Fruit fly (Drosophila melanogaster): ENCODE data around the gene CG5321.

Gene CG5321

DNA sequence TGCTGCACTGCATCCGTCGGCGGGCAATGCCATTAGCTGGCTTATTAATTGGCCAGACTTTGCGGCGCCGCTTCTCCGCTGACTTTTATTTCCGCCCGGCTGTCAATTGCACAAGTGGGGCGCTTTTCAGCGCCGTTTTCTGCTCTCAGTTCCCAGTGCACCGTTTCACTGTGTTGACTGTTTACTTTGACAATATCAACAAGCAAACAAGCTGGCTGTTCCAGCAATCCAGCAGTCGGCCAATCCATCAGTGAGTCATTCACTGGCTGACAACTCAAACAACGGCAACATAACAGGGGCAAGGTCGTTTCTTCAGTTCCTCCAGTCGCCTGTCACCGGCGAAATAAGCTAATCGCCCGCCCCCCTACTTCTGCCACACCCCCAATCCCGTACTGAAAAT, 37.9 kb downstream of the CG5321 start (continued):
- no peak for TF ChIP-seq CG9797 (GFP tag; optimal IDR thresholded peaks at IDR 0.05)
- peak; percentile 16 for TF ChIP-seq zen (tag; optimal IDR thresholded peaks at IDR 0.05)
- peak; percentile 52 for TF ChIP-seq tin (GFP tag; optimal IDR thresholded peaks at IDR 0.05)
- peak; percentile 70; the same call in 1 of the 2 replicates for TF ChIP-seq CG14441 (GFP tag; IDR thresholded peaks at IDR 0.05)
- peak; percentile 57 for TF ChIP-seq NFAT (GFP tag; IDR thresholded peaks at IDR 0.05)
- peak; percentile 35 for TF ChIP-seq CG3163 (GFP tag; optimal IDR thresholded peaks at IDR 0.05)
- peak; percentile 61 for TF ChIP-seq Sry-β (GFP tag; optimal IDR thresholded peaks at IDR 0.05)
- TF ChIP-seq CG42726 (GFP tag; IDR thresholded peaks at IDR 0.05; ENCODE audit: partially characterized antibody), result no peak
- peak; percentile 73 for TF ChIP-seq oc (tag; optimal IDR thresholded peaks at IDR 0.05)
- peak; percentile 77 for TF ChIP-seq CG7556 (GFP tag; optimal IDR thresholded peaks at IDR 0.05)
- TF ChIP-seq CG13424 (tag; optimal IDR thresholded peaks at IDR 0.05), result peak; percentile 70
- 0 out of 3 replicates have a peak, but pooled peaks have one; percentile 15 for TF ChIP-seq row (GFP tag; IDR thresholded peaks at IDR 0.05)
- no peak for TF ChIP-seq ham (GFP tag; IDR thresholded peaks at IDR 0.05)
- peak; percentile 74 for TF ChIP-seq tap (tag; optimal IDR thresholded peaks at IDR 0.05)
- peak; percentile 84 for TF ChIP-seq CG1529 (GFP tag; optimal IDR thresholded peaks at IDR 0.05)
- no peak for TF ChIP-seq bbx (GFP tag; IDR thresholded peaks at IDR 0.05; ENCODE audit: partially characterized antibody)
- peak; percentile 62 for TF ChIP-seq shn (GFP tag; optimal IDR thresholded peaks at IDR 0.05)
- TF ChIP-seq CG1233 (GFP tag; optimal IDR thresholded peaks at IDR 0.05), result peak; percentile 87
- peak; percentile 78; the same call in 2 of the 3 replicates for TF ChIP-seq ase (GFP tag; IDR thresholded peaks at IDR 0.05)
- TF ChIP-seq CG1603 (tag; optimal IDR thresholded peaks at IDR 0.05), result peak; percentile 88
- peak; percentile 59 for TF ChIP-seq CG10366 (GFP tag; IDR thresholded peaks at IDR 0.05)
- peak; percentile 47; the same call in 1 of the 2 replicates for TF ChIP-seq CG4730 (GFP tag; IDR thresholded peaks at IDR 0.05)
- TF ChIP-seq E2f2 (GFP tag; IDR thresholded peaks at IDR 0.05), result peak; percentile 64
- TF ChIP-seq jing (GFP tag; optimal IDR thresholded peaks at IDR 0.05), result peak; percentile 47
- no peak for TF ChIP-seq B-H2 (GFP tag; optimal IDR thresholded peaks at IDR 0.05)
- TF ChIP-seq NfI (GFP tag; optimal IDR thresholded peaks at IDR 0.05), result peak; percentile 72
- TF ChIP-seq CG32772 (GFP tag; IDR thresholded peaks at IDR 0.05), result peak; percentile 34
- peak; percentile 84 for TF ChIP-seq so (GFP tag; IDR thresholded peaks at IDR 0.05)
- TF ChIP-seq Side (GFP tag; optimal IDR thresholded peaks at IDR 0.05), result peak; percentile 67
- TF ChIP-seq bowl (GFP tag; IDR thresholded peaks at IDR 0.05), result peak; percentile 59; the same call in 1 of the 2 replicates
- no peak; the same call in none of the 2 replicates for TF ChIP-seq chm (GFP tag; IDR thresholded peaks at IDR 0.05)
- TF ChIP-seq CG7786 (GFP tag; optimal IDR thresholded peaks at IDR 0.05), result peak; percentile 43
- peak; percentile 37 for TF ChIP-seq bigmax (GFP tag; optimal IDR thresholded peaks at IDR 0.05)
- peak; percentile 26; the same call in 1 of the 2 replicates for TF ChIP-seq slbo (GFP tag; IDR thresholded peaks at IDR 0.05)
- TF ChIP-seq Dfd (GFP tag; optimal IDR thresholded peaks at IDR 0.05), result no peak
- TF ChIP-seq fd96Cb (tag; optimal IDR thresholded peaks at IDR 0.05), result peak; percentile 56
- peak; percentile 73 for TF ChIP-seq NK7.1 (GFP tag; optimal IDR thresholded peaks at IDR 0.05)
- peak; percentile 2 for TF ChIP-seq CG10565 (GFP tag; optimal IDR thresholded peaks at IDR 0.05)
- peak; percentile 51 for TF ChIP-seq Rx (GFP tag; IDR thresholded peaks at IDR 0.05)
- TF ChIP-seq CTCF (GFP tag; optimal IDR thresholded peaks at IDR 0.05), result peak; percentile 63
- peak; percentile 85 for TF ChIP-seq btn (GFP tag; optimal IDR thresholded peaks at IDR 0.05)
- peak; percentile 40 for TF ChIP-seq tx (GFP tag; optimal IDR thresholded peaks at IDR 0.05)
- peak; percentile 0 for TF ChIP-seq Chrac-16 (GFP tag; optimal IDR thresholded peaks at IDR 0.05)
- peak; percentile 89 for TF ChIP-seq YL-1 (GFP tag; optimal IDR thresholded peaks at IDR 0.05)
- TF ChIP-seq CG2116 (GFP tag; optimal IDR thresholded peaks at IDR 0.05), result peak; percentile 44
- peak; percentile 82 for TF ChIP-seq ewg (GFP tag; optimal IDR thresholded peaks at IDR 0.05)
- TF ChIP-seq CG3281 (GFP tag; optimal IDR thresholded peaks at IDR 0.05), result peak; percentile 78
- peak; percentile 64 for TF ChIP-seq wdn (GFP tag; IDR thresholded peaks at IDR 0.05)
- peak; percentile 82 for TF ChIP-seq CG12236 (GFP tag; optimal IDR thresholded peaks at IDR 0.05)
- TF ChIP-seq Optix (GFP tag; IDR thresholded peaks at IDR 0.05), result peak; percentile 62; the same call in 2 of the 3 replicates
- peak; percentile 85 for TF ChIP-seq CG10654 (GFP tag; optimal IDR thresholded peaks at IDR 0.05)
- TF ChIP-seq ci (GFP tag; IDR thresholded peaks at IDR 0.05), result peak; percentile 94

Data from whole organism, embryonic.